Worm (Caenorhabditis elegans) whole organism, L1 larva: ENCODE data around the gene C01G5.9.

Source experiments
- C04F5.9 ChIP-seq: sonication (generic microtip); optimal IDR thresholded peaks from 2 replicates; lab custom pipeline; 2016; ENCODE audit warnings: missing genetic modification characterization, missing compliant biosample characterization
- ama-1 ChIP-seq: fragments of 150-350 bp; optimal IDR thresholded peaks from 2 replicates; lab custom pipeline; 2014
- blmp-1 ChIP-seq: fragments of 150-350 bp; optimal IDR thresholded peaks from 2 replicates; lab custom pipeline; 2014; ENCODE audit warnings: missing biosample characterization, missing genetic modification characterization
- ceh-8 ChIP-seq: fragments of 200-800 bp; sonication (Bioruptor generic); optimal IDR thresholded peaks from 2 replicates; lab custom pipeline; 2018; ENCODE audit warnings: mild to moderate bottlenecking, missing genetic modification characterization, moderate library complexity, missing compliant biosample characterization
- ceh-82 ChIP-seq, 3 experiments: fragments of 150-350 bp in 1 of 3; sonication (generic microtip) in 2 of 3; optimal IDR thresholded peaks; 2 replicates each; lab custom pipeline; 2014 to 2017; ENCODE audit warnings: missing biosample characterization in 3 of 3, missing genetic modification characterization in 3 of 3
- ceh-88 ChIP-seq: fragments of 200-800 bp; sonication (Bioruptor generic); IDR thresholded peaks from 2 replicates; pipeline ENCODE4 v1.3.6; 2022; ENCODE audit warnings: missing genetic modification characterization, missing compliant biosample characterization
- ceh-90 ChIP-seq: sonication (generic microtip); optimal IDR thresholded peaks from 2 replicates; lab custom pipeline; 2016; ENCODE audit warnings: missing genetic modification characterization, missing compliant biosample characterization
- ces-1 ChIP-seq: fragments of 150-350 bp; optimal IDR thresholded peaks from 2 replicates; lab custom pipeline; 2014; ENCODE audit warnings: missing biosample characterization, missing genetic modification reagents, missing genetic modification characterization
- dsc-1 ChIP-seq: sonication (generic microtip); optimal IDR thresholded peaks from 2 replicates; lab custom pipeline; 2016; ENCODE audit warnings: mild to moderate bottlenecking, missing genetic modification characterization, missing compliant biosample characterization
- efl-1 ChIP-seq, 4 experiments: fragments of 150-350 bp; optimal IDR thresholded peaks in 3 of 4; peaks in 1 of 4; 1 replicate in 1 of 4; 2 replicates in 3 of 4; lab custom pipeline; 2014; ENCODE audit warnings: missing biosample characterization in 2 of 4, missing genetic modification characterization in 2 of 4, missing genetic modification reagents in 2 of 4
- egl-27 ChIP-seq, 2 experiments: fragments of 150-350 bp in 1 of 2; sonication (generic microtip); optimal IDR thresholded peaks; 3 replicates each; lab custom pipeline; 2017 to 2018; ENCODE audit warnings: missing biosample characterization in 2 of 2, missing genetic modification characterization in 2 of 2, missing genetic modification reagents in 2 of 2
- elt-2 ChIP-seq: sonication (generic microtip); optimal IDR thresholded peaks from 2 replicates; lab custom pipeline; 2016; ENCODE audit warnings: missing genetic modification characterization, mild to moderate bottlenecking, inconsistent platforms, missing compliant biosample characterization, missing genetic modification reagents
- fkh-8 ChIP-seq: sonication (generic microtip); optimal IDR thresholded peaks from 2 replicates; lab custom pipeline; 2016; ENCODE audit warnings: mild to moderate bottlenecking, missing genetic modification characterization, missing compliant biosample characterization
- grh-1 ChIP-seq: fragments of 200-800 bp; sonication (Bioruptor generic); IDR thresholded peaks from 2 replicates; pipeline ENCODE4 v1.3.6; 2022; ENCODE audit warnings: missing genetic modification reagents, missing genetic modification characterization, missing compliant biosample characterization
- hlh-17 ChIP-seq: fragments of 200-800 bp; sonication (Bioruptor generic); optimal IDR thresholded peaks from 2 replicates; lab custom pipeline; 2018; ENCODE audit warnings: missing genetic modification characterization, mild to moderate bottlenecking, missing compliant biosample characterization, moderate library complexity, borderline replicate concordance
- hpl-2 ChIP-seq: fragments of 150-350 bp; optimal IDR thresholded peaks from 2 replicates; lab custom pipeline; 2014; ENCODE audit warnings: missing biosample characterization, missing genetic modification reagents, missing genetic modification characterization
- irx-1 ChIP-seq: sonication (generic microtip); optimal IDR thresholded peaks from 2 replicates; lab custom pipeline; 2016; ENCODE audit warnings: missing genetic modification characterization, missing compliant biosample characterization
- jun-1 ChIP-seq: fragments of 150-350 bp; optimal IDR thresholded peaks from 2 replicates; lab custom pipeline; 2014; ENCODE audit warnings: missing biosample characterization, missing genetic modification reagents, missing genetic modification characterization
- lin-13 ChIP-seq: fragments of 150-350 bp; optimal IDR thresholded peaks from 2 replicates; lab custom pipeline; 2014; ENCODE audit warnings: missing biosample characterization, missing genetic modification reagents, missing genetic modification characterization
- lin-14 ChIP-seq: fragments of 200-800 bp; sonication (Bioruptor generic); optimal IDR thresholded peaks from 2 replicates; lab custom pipeline; 2018; ENCODE audit warnings: mild to moderate bottlenecking, missing genetic modification characterization, moderate library complexity, missing compliant biosample characterization
- lin-15B ChIP-seq: fragments of 150-350 bp; sonication (generic microtip); optimal IDR thresholded peaks from 3 replicates; lab custom pipeline; 2014; ENCODE audit warnings: missing biosample characterization, missing genetic modification characterization
- lin-35 ChIP-seq, 2 experiments: fragments of 150-350 bp; optimal IDR thresholded peaks; 2 replicates each; lab custom pipeline; 2014; ENCODE audit warnings: missing biosample characterization in 2 of 2, missing genetic modification characterization in 2 of 2, missing genetic modification reagents in 2 of 2
- lin-39 ChIP-seq: fragments of 150-350 bp; optimal IDR thresholded peaks from 2 replicates; lab custom pipeline; 2014; ENCODE audit warnings: missing biosample characterization, missing genetic modification reagents, missing genetic modification characterization
- lir-3 ChIP-seq: sonication (generic microtip); optimal IDR thresholded peaks from 2 replicates; lab custom pipeline; 2016; ENCODE audit warnings: mild to moderate bottlenecking, missing genetic modification characterization, moderate library complexity, missing compliant biosample characterization; ENCODE audit not compliant: poor library complexity
- lsy-2 ChIP-seq, 2 experiments: fragments of 150-350 bp; optimal IDR thresholded peaks; 2 replicates each; lab custom pipeline; 2014; ENCODE audit warnings: missing biosample characterization in 2 of 2, missing genetic modification characterization in 2 of 2
- mdl-1 ChIP-seq, 2 experiments: fragments of 150-350 bp; optimal IDR thresholded peaks; 2 replicates each; lab custom pipeline; 2014 to 2017; ENCODE audit warnings: missing biosample characterization in 2 of 2, missing genetic modification characterization in 2 of 2, inconsistent platforms in 1 of 2
- mef-2 ChIP-seq: fragments of 150-350 bp; optimal IDR thresholded peaks from 2 replicates; lab custom pipeline; 2014; ENCODE audit warnings: missing biosample characterization, missing genetic modification characterization
- nhr-237 ChIP-seq: fragments of 150-350 bp; optimal IDR thresholded peaks from 2 replicates; lab custom pipeline; 2014; ENCODE audit warnings: missing biosample characterization, missing genetic modification characterization
- nhr-28 ChIP-seq: fragments of 150-350 bp; optimal IDR thresholded peaks from 2 replicates; lab custom pipeline; 2014; ENCODE audit warnings: missing biosample characterization, missing genetic modification characterization
- nhr-47 ChIP-seq: sonication (generic microtip); optimal IDR thresholded peaks from 2 replicates; lab custom pipeline; 2016; ENCODE audit warnings: mild to moderate bottlenecking, missing genetic modification characterization, moderate library complexity, missing compliant biosample characterization
- nhr-71 ChIP-seq: sonication (generic microtip); optimal IDR thresholded peaks from 2 replicates; lab custom pipeline; 2016; ENCODE audit warnings: mild to moderate bottlenecking, missing genetic modification characterization, moderate library complexity, missing compliant biosample characterization
- nhr-76 ChIP-seq: sonication (generic microtip); optimal IDR thresholded peaks from 2 replicates; lab custom pipeline; 2017; ENCODE audit warnings: missing biosample characterization, missing genetic modification characterization
- nhr-84 ChIP-seq: sonication (generic microtip); optimal IDR thresholded peaks from 2 replicates; lab custom pipeline; 2017; ENCODE audit warnings: missing biosample characterization, missing genetic modification characterization
- nhr-85 ChIP-seq: sonication (generic microtip); peaks from one replicate; lab custom pipeline; 2016; ENCODE audit warnings: missing genetic modification characterization, inconsistent platforms, missing compliant biosample characterization
- nhr-90 ChIP-seq: sonication (generic microtip); optimal IDR thresholded peaks from 2 replicates; lab custom pipeline; 2016; ENCODE audit warnings: mild to moderate bottlenecking, missing genetic modification characterization, missing compliant biosample characterization; ENCODE audit not compliant: poor library complexity
- pag-3 ChIP-seq: sonication (generic microtip); optimal IDR thresholded peaks from 2 replicates; lab custom pipeline; 2017; ENCODE audit warnings: missing genetic modification characterization, mild to moderate bottlenecking, missing compliant biosample characterization, antibody characterized with exemption, borderline replicate concordance; ENCODE audit not compliant: insufficient read depth
- pax-3 ChIP-seq: fragments of 200-800 bp; sonication (Bioruptor generic); optimal IDR thresholded peaks from 2 replicates; lab custom pipeline; 2018; ENCODE audit warnings: mild to moderate bottlenecking, missing genetic modification characterization, moderate library complexity, missing compliant biosample characterization
- skn-1 ChIP-seq: fragments of 150-350 bp; optimal IDR thresholded peaks from 2 replicates; lab custom pipeline; 2014; ENCODE audit warnings: missing biosample characterization, missing genetic modification characterization
- snpc-4 ChIP-seq: fragments of 150-350 bp; optimal IDR thresholded peaks from 2 replicates; lab custom pipeline; 2014; ENCODE audit warnings: missing biosample characterization, missing genetic modification characterization
- snu-23 ChIP-seq: sonication (generic microtip); optimal IDR thresholded peaks from 2 replicates; lab custom pipeline; 2016; ENCODE audit warnings: missing genetic modification characterization, missing compliant biosample characterization
- sox-4 ChIP-seq: sonication (generic microtip); optimal IDR thresholded peaks from 2 replicates; lab custom pipeline; 2016; ENCODE audit warnings: missing genetic modification characterization, missing compliant biosample characterization
- sptf-1 ChIP-seq: fragments of 150-350 bp; optimal IDR thresholded peaks from 2 replicates; lab custom pipeline; 2014; ENCODE audit warnings: missing biosample characterization, missing genetic modification characterization
- sup-37 ChIP-seq: fragments of 200-800 bp; sonication (Bioruptor generic); optimal IDR thresholded peaks from 2 replicates; lab custom pipeline; 2018; ENCODE audit warnings: mild to moderate bottlenecking, missing genetic modification characterization, missing compliant biosample characterization
- swsn-7 ChIP-seq: sonication (generic microtip); optimal IDR thresholded peaks from 2 replicates; lab custom pipeline; 2016; ENCODE audit warnings: missing genetic modification characterization, missing compliant biosample characterization
- tbx-2 ChIP-seq: sonication (generic microtip); optimal IDR thresholded peaks from 2 replicates; lab custom pipeline; 2016; ENCODE audit warnings: missing genetic modification characterization, missing compliant biosample characterization
- unc-130 ChIP-seq: fragments of 150-350 bp; optimal IDR thresholded peaks from 2 replicates; lab custom pipeline; 2017; ENCODE audit warnings: missing biosample characterization, missing genetic modification characterization, inconsistent platforms
- unc-86 ChIP-seq: sonication (generic microtip); optimal IDR thresholded peaks from 2 replicates; lab custom pipeline; 2016; ENCODE audit warnings: missing genetic modification characterization, missing compliant biosample characterization
- unc-98 ChIP-seq: fragments of 200-800 bp; sonication (Bioruptor generic); IDR thresholded peaks from 2 replicates; pipeline ENCODE4 v1.3.6; 2022; ENCODE audit warnings: missing genetic modification characterization, missing compliant biosample characterization
- zip-4 ChIP-seq: fragments of 200-800 bp; sonication (Bioruptor generic); optimal IDR thresholded peaks from 2 replicates; lab custom pipeline; 2018; ENCODE audit warnings: mild to moderate bottlenecking, missing genetic modification characterization, moderate library complexity, missing compliant biosample characterization
- ztf-4 ChIP-seq: fragments of 150-350 bp; optimal IDR thresholded peaks from 2 replicates; lab custom pipeline; 2014; ENCODE audit warnings: missing biosample characterization, missing genetic modification characterization

The C01G5.9 gene

DNA sequence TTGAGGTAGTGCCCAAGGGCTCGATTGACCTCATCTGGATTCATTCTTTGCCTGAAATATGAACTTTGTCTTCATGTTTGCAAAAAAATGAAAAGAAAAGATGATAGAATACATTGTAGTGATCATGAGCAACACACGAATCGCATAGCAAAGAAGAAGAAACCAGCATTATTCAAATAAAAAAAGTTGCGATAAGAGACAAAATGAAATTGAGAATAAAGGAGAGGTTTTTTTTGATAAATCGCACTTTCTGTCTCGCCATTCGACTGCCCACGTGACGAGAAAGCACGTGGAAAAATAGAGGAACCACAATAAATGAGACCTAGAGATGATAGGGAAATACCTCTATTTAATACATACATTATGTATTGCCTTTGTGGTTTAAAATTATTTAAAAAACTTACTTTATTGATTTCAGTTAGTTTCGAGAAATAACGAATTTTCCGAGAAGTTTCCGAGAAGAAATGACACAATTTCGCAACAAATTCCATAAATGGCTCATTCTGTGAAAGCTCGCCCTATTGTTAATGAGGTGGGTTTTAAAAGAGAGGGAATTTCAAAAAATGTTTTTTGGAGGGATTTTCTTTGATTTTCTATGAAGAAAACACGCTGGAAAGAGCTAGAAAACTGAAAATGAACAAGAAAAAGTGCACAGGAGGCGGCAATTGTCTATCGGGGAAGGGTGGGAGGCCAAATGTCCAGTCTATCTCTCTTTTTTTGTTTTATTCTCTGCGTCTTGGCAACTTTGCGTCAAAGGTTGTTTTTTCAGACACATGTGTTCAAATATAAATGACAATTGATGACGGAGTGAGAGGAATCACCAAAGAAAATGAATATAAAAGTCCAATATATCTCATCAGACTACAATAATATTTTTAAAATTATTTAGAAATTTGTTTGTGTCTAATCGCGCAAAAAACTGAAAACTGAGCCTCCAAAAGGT is 36.0 kb downstream of the C01G5.9 start, which contains the start of gene paqr-1 (continued):
- TF ChIP-seq lin-39 (tag; lab: Kevin White, UChicago) (no peak), unc-98 (GFP tag; lab: Robert Waterston, UW) (no peak), ceh-88 (GFP tag; lab: Robert Waterston, UW) (no peak), lin-13 (no peak), efl-1 (optimal IDR thresholded peaks at IDR 0.05; lab: Kevin White, UChicago) (peak; percentile 80 to 85), efl-1 (GFP tag; optimal IDR thresholded peaks at IDR 0.05 in 1 of 2; lab: Kevin White, UChicago) (peak; percentile 81 to 94), nhr-90 (tag; lab: Kevin White, UChicago) (peak; percentile 50), jun-1 (tag; lab: Kevin White, UChicago) (no peak), nhr-47 (tag; lab: Kevin White, UChicago) (peak; percentile 50), unc-130 (peak; percentile 22), pag-3 (tag; lab: Kevin White, UChicago) (no peak), sup-37 (peak; percentile 18), snpc-4 (tag; lab: Kevin White, UChicago) (no peak), nhr-28 (tag; lab: Kevin White, UChicago) (no peak), nhr-71 (tag; lab: Kevin White, UChicago) (peak; percentile 72), ceh-8 (GFP tag; lab: Kevin White, UChicago) (no peak), dsc-1 (no peak), irx-1 (peak; percentile 19), unc-86 (tag; lab: Kevin White, UChicago) (no peak), ama-1 (lab: Kevin White, UChicago) (no peak), hlh-17 (GFP tag; lab: Kevin White, UChicago) (no peak), swsn-7 (tag; lab: Kevin White, UChicago) (peak; percentile 2), ces-1 (GFP tag; lab: Kevin White, UChicago) (no peak), nhr-76 (tag; lab: Kevin White, UChicago) (no peak), hpl-2 (no peak), egl-27 (tag; optimal IDR thresholded peaks at IDR 0.05; lab: Kevin White, UChicago) (no peak), pax-3 (no peak), sox-4 (no peak), blmp-1 (peak; percentile 40), lin-14 (GFP tag; lab: Kevin White, UChicago) (peak; percentile 47), nhr-85 (peak; percentile 87), lsy-2 (tag; optimal IDR thresholded peaks at IDR 0.05; lab: Kevin White, UChicago) (peak; percentile 34 to 43), ceh-82 (tag; optimal IDR thresholded peaks at IDR 0.05; lab: Kevin White, UChicago) (peak in 1 of 3 experiments; percentile 39), mdl-1 (tag; optimal IDR thresholded peaks at IDR 0.05; lab: Kevin White, UChicago) (peak in 1 of 2 experiments; percentile 74), nhr-84 (tag; lab: Kevin White, UChicago) (no peak), skn-1 (tag; lab: Kevin White, UChicago) (no peak), ceh-90 (tag; lab: Kevin White, UChicago) (no peak), mef-2 (tag; lab: Kevin White, UChicago) (no peak), lir-3 (tag; lab: Kevin White, UChicago) (peak; percentile 42), ztf-4 (tag; lab: Kevin White, UChicago) (no peak), C04F5.9 (tag; lab: Kevin White, UChicago) (no peak), fkh-8 (tag; lab: Kevin White, UChicago) (peak; percentile 60), zip-4 (GFP tag; lab: Kevin White, UChicago) (peak; percentile 63), grh-1 (GFP tag; lab: Robert Waterston, UW) (no peak), sptf-1 (tag; lab: Kevin White, UChicago) (no peak), lin-15B (peak; percentile 27), elt-2 (tag; lab: Kevin White, UChicago) (peak; percentile 50), nhr-237 (tag; lab: Kevin White, UChicago) (no peak), lin-35 (GFP tag; optimal IDR thresholded peaks at IDR 0.05; lab: Kevin White, UChicago) (peak; percentile 66 to 81), snu-23 (GFP tag; lab: Kevin White, UChicago) (peak; percentile 51), tbx-2 (tag; lab: Kevin White, UChicago) (no peak)
